Worm (Caenorhabditis elegans): ENCODE results near the gene gtap-2.

DNA sequence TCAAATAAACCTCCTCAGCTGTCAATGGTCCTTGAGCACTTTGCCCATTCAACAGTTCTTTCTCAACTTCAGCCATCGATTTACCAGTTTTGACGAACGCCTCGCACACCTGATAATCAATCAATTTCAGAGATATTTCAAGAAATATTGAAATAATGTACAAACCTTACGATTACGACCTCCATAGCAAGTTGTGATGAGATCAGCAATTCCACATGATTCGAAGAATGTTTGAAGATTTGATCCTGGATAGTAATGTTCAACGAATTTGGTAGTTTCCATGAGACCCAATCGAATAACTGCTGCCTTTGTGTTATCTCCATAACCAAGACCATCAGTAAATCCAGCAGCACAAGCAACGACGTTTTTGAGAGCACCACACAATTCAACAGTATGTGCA lies 46.6 kb downstream of the gtap-2 start:
- TF ChIP-seq aly-2 (tag; optimal IDR thresholded peaks at IDR 0.05) (no peak), unc-62 (GFP tag; optimal IDR thresholded peaks at IDR 0.05) (no peak), lin-39 (tag; optimal IDR thresholded peaks at IDR 0.05) (no peak)

Data from whole organism, L2 larva.